Worm (Caenorhabditis elegans): ENCODE measurements around the gene nspe-4.

The nspe-4 gene

DNA sequence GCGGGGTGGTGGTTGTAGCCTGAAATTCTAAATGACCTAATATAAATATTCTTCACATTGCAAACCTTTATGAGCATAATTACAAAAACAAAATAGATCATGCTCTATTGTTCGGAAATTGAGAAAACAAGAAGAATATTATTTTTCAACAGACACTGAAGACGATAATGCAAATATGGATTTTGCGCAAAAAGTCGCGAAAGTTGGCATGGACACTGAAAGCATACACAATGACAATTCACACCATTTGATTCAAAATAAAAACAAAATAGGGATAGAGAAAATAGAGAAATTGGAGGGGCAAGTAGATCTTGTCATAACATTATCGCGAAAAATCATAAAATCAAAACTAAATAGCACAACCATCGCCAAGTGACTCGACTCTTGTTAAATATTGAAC, 39.6 kb upstream of the nspe-4 start, which contains the start of gene Y38E10A.35:
Gene Y38E10A.35 (minus strand): TSS at position 101 of the 400 bp plus-strand sequence.
- TF ChIP-seq daf-8 (GFP tag; IDR thresholded peaks at IDR 0.05) (no peak), tag-97 (GFP tag; IDR thresholded peaks at IDR 0.05) (no peak), attf-4 (tag; optimal IDR thresholded peaks at IDR 0.05) (no peak), tra-1 (GFP tag; IDR thresholded peaks at IDR 0.05) (no peak), nhr-237 (tag; optimal IDR thresholded peaks at IDR 0.05) (no peak), aly-2 (tag; optimal IDR thresholded peaks at IDR 0.05) (no peak), F10B5.3 (tag; optimal IDR thresholded peaks at IDR 0.05) (no peak), dmd-8 (GFP tag; IDR thresholded peaks at IDR 0.05) (no peak), mep-1 (tag; optimal IDR thresholded peaks at IDR 0.05) (no peak), jun-1 (tag; optimal IDR thresholded peaks at IDR 0.05) (no peak), hlh-11 (tag; optimal IDR thresholded peaks at IDR 0.05) (no peak), ceh-62 (tag; optimal IDR thresholded peaks at IDR 0.05) (no peak), madf-5 (GFP tag; IDR thresholded peaks at IDR 0.05) (no peak), nhr-102 (tag; optimal IDR thresholded peaks at IDR 0.05) (no peak), ceh-44 (GFP tag; IDR thresholded peaks at IDR 0.05) (no peak), F49E8.2 (tag; optimal IDR thresholded peaks at IDR 0.05; ENCODE audit: borderline replicate concordance) (no peak), ZK337.2 (GFP tag; IDR thresholded peaks at IDR 0.05) (no peak)

- TF ChIP-seq unc-62 (GFP tag; optimal IDR thresholded peaks at IDR 0.05 in 1 of 2) (no peak), unc-62 (tag; optimal IDR thresholded peaks at IDR 0.05) (no peak), vab-7 (GFP tag; IDR thresholded peaks at IDR 0.05) (no peak), nhr-48 (tag; optimal IDR thresholded peaks at IDR 0.05) (no peak), skn-1 (tag; optimal IDR thresholded peaks at IDR 0.05) (no peak), ceh-20 (GFP tag; IDR thresholded peaks at IDR 0.05) (no peak), zip-2 (tag; optimal IDR thresholded peaks at IDR 0.05) (no peak), D1046.2 (GFP tag; IDR thresholded peaks at IDR 0.05) (no peak), unc-130 (GFP tag; optimal IDR thresholded peaks at IDR 0.05) (no peak), ztf-11 (tag; optimal IDR thresholded peaks at IDR 0.05) (no peak), daf-19 (GFP tag; conservative IDR thresholded peaks at IDR 0.05) (no peak), ZK546.5 (tag; optimal IDR thresholded peaks at IDR 0.05) (no peak), set-16 (GFP tag; IDR thresholded peaks at IDR 0.05) (no peak), lsy-2 (tag; optimal IDR thresholded peaks at IDR 0.05) (no peak), daf-16 (GFP tag; optimal IDR thresholded peaks at IDR 0.05) (no peak), daf-16 (tag; optimal IDR thresholded peaks at IDR 0.05) (no peak), hlh-11 (tag; optimal IDR thresholded peaks at IDR 0.05) (no peak), lir-3 (tag; optimal IDR thresholded peaks at IDR 0.05) (no peak), nhr-11 (tag; optimal IDR thresholded peaks at IDR 0.05) (no peak), dpl-1 (GFP tag; optimal IDR thresholded peaks at IDR 0.05) (no peak), nhr-25 (tag; optimal IDR thresholded peaks at IDR 0.05; ENCODE audit: borderline replicate concordance, insufficient read depth) (no peak), nhr-76 (tag; optimal IDR thresholded peaks at IDR 0.05) (no peak)
These were observed 38.8 kb upstream of the nspe-4 start, which contains the start of gene Y38E10A.2 for ce11 chrII:12573541-12573940. Y38E10A.2 (minus strand) TSS chrII:12573641.

- TF ChIP-seq mxl-3 (GFP tag; optimal IDR thresholded peaks at IDR 0.05) (no peak), ceh-62 (tag; optimal IDR thresholded peaks at IDR 0.05) (no peak), spr-3 (GFP tag; optimal IDR thresholded peaks at IDR 0.05) (no peak), zag-1 (tag; optimal IDR thresholded peaks at IDR 0.05) (no peak)
These were observed 37.6 kb upstream of the nspe-4 start, which contains the start of gene Y38E10A.3 for ce11 chrII:12574668-12575067. Y38E10A.3 (minus strand) TSS chrII:12574768.

Measured in whole organism, L4 larva.